Fruit fly (Drosophila melanogaster): ENCODE measurements around the gene Hacd1.

The Hacd1 gene

dm6 chr2L:12045941-12046855 is 44.1 kb upstream of the Hacd1 start, which contains the start of gene CG6770 (continued):
- peak; percentile 76 for TF ChIP-seq Gug (GFP tag; IDR thresholded peaks at IDR 0.05)
- TF ChIP-seq ss (GFP tag; optimal IDR thresholded peaks at IDR 0.05) = peak; percentile 81 to 87
- peak; percentile 91 for TF ChIP-seq CG6163 (GFP tag; IDR thresholded peaks at IDR 0.05)
- peak; percentile 80 for TF ChIP-seq cyc (GFP tag; optimal IDR thresholded peaks at IDR 0.05)
- peak; percentile 91 for TF ChIP-seq Sox102F (GFP tag; optimal IDR thresholded peaks at IDR 0.05)
- peak; percentile 85 for TF ChIP-seq Ets96B (tag; optimal IDR thresholded peaks at IDR 0.05)
- peak; percentile 79 for TF ChIP-seq CG11762 (GFP tag; optimal IDR thresholded peaks at IDR 0.05; ENCODE audit: insufficient read depth)
- peak; percentile 93 for TF ChIP-seq esn (GFP tag; optimal IDR thresholded peaks at IDR 0.05)
- TF ChIP-seq Hr38 (GFP tag; optimal IDR thresholded peaks at IDR 0.05) = no peak
- peak; percentile 88 for TF ChIP-seq CG6808 (GFP tag; optimal IDR thresholded peaks at IDR 0.05)
- TF ChIP-seq Hr39 (GFP tag; optimal IDR thresholded peaks at IDR 0.05) = peak; percentile 71
- TF ChIP-seq spab (GFP tag; optimal IDR thresholded peaks at IDR 0.05) = peak; percentile 78
- peak; percentile 75 for TF ChIP-seq Blimp-1 (GFP tag; optimal IDR thresholded peaks at IDR 0.05)
- peak; percentile 90 for TF ChIP-seq lz (GFP tag; optimal IDR thresholded peaks at IDR 0.05)
- TF ChIP-seq CG34406 (GFP tag; optimal IDR thresholded peaks at IDR 0.05) = peak; percentile 89
- peak; percentile 25 for TF ChIP-seq dac (GFP tag; optimal IDR thresholded peaks at IDR 0.05)
- peak; percentile 66 for TF ChIP-seq CG7368 (GFP tag; optimal IDR thresholded peaks at IDR 0.05)
- TF ChIP-seq Ets21C (GFP tag; optimal IDR thresholded peaks at IDR 0.05) = peak; percentile 79
- TF ChIP-seq Eip75B (GFP tag; optimal IDR thresholded peaks at IDR 0.05) = peak; percentile 85
- peak; percentile 97 for TF ChIP-seq Eip78C (GFP tag)
- TF ChIP-seq CG6792 (GFP tag; optimal IDR thresholded peaks at IDR 0.05) = peak; percentile 93
- TF ChIP-seq Sox14 (GFP tag; optimal IDR thresholded peaks at IDR 0.05) = peak; percentile 74
- peak; percentile 81 for TF ChIP-seq CG6276 (GFP tag; optimal IDR thresholded peaks at IDR 0.05)
- TF ChIP-seq CG8632 (GFP tag; optimal IDR thresholded peaks at IDR 0.05) = peak; percentile 88
- TF ChIP-seq Lpt (GFP tag; optimal IDR thresholded peaks at IDR 0.05) = peak; percentile 43

DNA sequence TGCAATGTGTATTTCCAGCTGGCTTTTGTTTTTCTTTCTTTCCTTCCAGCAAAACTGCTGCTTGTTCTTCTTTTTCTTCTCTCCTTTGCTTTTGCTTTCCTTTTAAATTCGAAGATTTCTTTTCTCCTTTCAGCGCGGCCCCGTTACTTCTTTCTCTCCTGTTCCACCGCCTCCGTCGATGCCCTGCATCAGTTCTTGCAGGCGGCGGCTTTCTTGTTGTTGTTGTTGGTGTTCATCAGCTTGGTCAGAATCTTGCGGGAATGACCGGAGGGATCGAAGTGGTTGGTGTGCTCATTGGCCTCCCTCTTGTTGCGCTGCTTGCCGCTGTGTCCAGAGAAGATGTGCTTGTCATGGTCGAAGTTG is 43.5 kb upstream of the Hacd1 start:
- TF ChIP-seq CG8632 (GFP tag; optimal IDR thresholded peaks at IDR 0.05) = no peak
- no peak for TF ChIP-seq Eip93F (GFP tag; optimal IDR thresholded peaks at IDR 0.05)
- TF ChIP-seq CG10669 (GFP tag; optimal IDR thresholded peaks at IDR 0.05) = no peak
- no peak for TF ChIP-seq Sox102F (GFP tag; optimal IDR thresholded peaks at IDR 0.05)
- no peak for TF ChIP-seq Smox (GFP tag; optimal IDR thresholded peaks at IDR 0.05)
- no peak for TF ChIP-seq net (GFP tag; optimal IDR thresholded peaks at IDR 0.05)
- no peak for TF ChIP-seq CG6854 (GFP tag; optimal IDR thresholded peaks at IDR 0.05)
- TF ChIP-seq Hr38 (GFP tag; optimal IDR thresholded peaks at IDR 0.05) = no peak
- no peak for TF ChIP-seq Ets96B (tag; optimal IDR thresholded peaks at IDR 0.05)
- no peak for TF ChIP-seq Eip78C (GFP tag)
- no peak for TF ChIP-seq CG4318 (GFP tag; optimal IDR thresholded peaks at IDR 0.05)
- TF ChIP-seq CG16779 (tag; optimal IDR thresholded peaks at IDR 0.05) = no peak
- TF ChIP-seq CG7368 (GFP tag; optimal IDR thresholded peaks at IDR 0.05) = no peak
- no peak for TF ChIP-seq Blimp-1 (GFP tag; optimal IDR thresholded peaks at IDR 0.05)
- TF ChIP-seq CG15336 (GFP tag; IDR thresholded peaks at IDR 0.05) = no peak
- TF ChIP-seq CG9139 (GFP tag; optimal IDR thresholded peaks at IDR 0.05) = no peak
- no peak for TF ChIP-seq CG34406 (GFP tag; optimal IDR thresholded peaks at IDR 0.05)
- TF ChIP-seq CG8319 (GFP tag; optimal IDR thresholded peaks at IDR 0.05) = no peak
- TF ChIP-seq esn (GFP tag; optimal IDR thresholded peaks at IDR 0.05) = no peak
- TF ChIP-seq CG11762 (GFP tag; optimal IDR thresholded peaks at IDR 0.05; ENCODE audit: insufficient read depth) = no peak

All from whole organism, prepupa.